Worm (Caenorhabditis elegans) whole organism, L4/young adult: ENCODE data around the gene Y7A5A.2.

ENCODE experiments used
- dao-5 ChIP-seq: sonication (generic microtip); optimal IDR thresholded peaks from 2 replicates; lab custom pipeline; 2016; ENCODE audit warnings: missing genotype, missing genetic modification characterization, moderate library complexity, missing compliant biosample characterization
- him-1 ChIP-seq: sonication (generic microtip); optimal IDR thresholded peaks from 2 replicates; lab custom pipeline; 2016; ENCODE audit warnings: missing genotype, missing genetic modification reagents, missing genetic modification characterization, missing compliant biosample characterization

DNA sequence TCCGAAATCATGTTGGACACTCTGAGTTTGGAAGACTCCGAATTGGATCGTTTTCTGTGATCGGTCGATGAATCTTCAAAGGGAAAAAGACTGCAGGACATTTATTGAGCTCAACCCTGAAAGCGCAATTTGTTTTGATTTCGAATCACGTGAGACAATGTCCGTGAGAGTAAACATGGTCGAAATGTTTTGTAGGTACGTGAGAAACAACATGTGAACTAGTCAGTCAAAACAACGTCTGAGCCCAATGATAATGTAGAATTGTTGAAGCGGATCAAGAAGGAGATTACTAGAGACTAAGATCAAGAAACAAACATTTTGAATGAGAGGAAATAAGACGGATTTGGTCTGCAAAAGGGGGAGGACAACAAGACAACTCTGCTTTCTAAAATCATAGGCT, 31.5 kb upstream of the Y7A5A.2 start, which contains the start of gene Y7A5A.7:
- TF ChIP-seq him-1 (tag; lab: Kevin White, UChicago): no peak
- TF ChIP-seq dao-5 (tag; lab: Kevin White, UChicago): no peak
